Worm (Caenorhabditis elegans): Measurements from ENCODE around the gene rol-3.

rol-3 gene

ce11 chrV:8267275-8267674 is 29.1 kb upstream of the rol-3 start (continued):
- TF ChIP-seq pha-4 (GFP tag; IDR thresholded peaks at IDR 0.05) = no peak
- no peak for TF ChIP-seq pha-4 (tag; optimal IDR thresholded peaks at IDR 0.05)
- no peak for TF ChIP-seq F49E8.2 (tag; optimal IDR thresholded peaks at IDR 0.05; ENCODE audit: borderline replicate concordance)
- TF ChIP-seq sdz-12 (GFP tag; optimal IDR thresholded peaks at IDR 0.05) = no peak
- TF ChIP-seq ctbp-1 (GFP tag; IDR thresholded peaks at IDR 0.05) = no peak
- TF ChIP-seq jun-1 (tag; optimal IDR thresholded peaks at IDR 0.05) = no peak
- no peak for TF ChIP-seq zip-2 (tag; optimal IDR thresholded peaks at IDR 0.05)

- TF ChIP-seq hlh-30 (tag; optimal IDR thresholded peaks at IDR 0.05; ENCODE audit: insufficient read depth) (no peak), unc-62 (GFP tag; optimal IDR thresholded peaks at IDR 0.05 in 1 of 2) (peak in 1 of 2 experiments; percentile 32), unc-62 (tag; optimal IDR thresholded peaks at IDR 0.05) (no peak), nhr-11 (tag; optimal IDR thresholded peaks at IDR 0.05) (no peak)
Observed at ce11 chrV:8266232-8266631, 28.0 kb upstream of the rol-3 start, which contains the start of gene F21F8.5. F21F8.5 (minus strand) TSS chrV:8266332.

ce11 chrV:8263941-8264340 is 25.7 kb upstream of the rol-3 start, which contains the start of gene C16D9.9:
C16D9.9 (plus strand) TSS chrV:8264241.
- TF ChIP-seq ZK546.5 (tag; optimal IDR thresholded peaks at IDR 0.05) (no peak), nhr-42 (GFP tag; IDR thresholded peaks at IDR 0.05) (no peak), egl-43 (GFP tag; IDR thresholded peaks at IDR 0.05) (no peak), D1046.2 (GFP tag; IDR thresholded peaks at IDR 0.05) (no peak), fos-1 (tag; optimal IDR thresholded peaks at IDR 0.05) (no peak), nhr-111 (GFP tag; optimal IDR thresholded peaks at IDR 0.05) (no peak), nhr-10 (tag; optimal IDR thresholded peaks at IDR 0.05) (no peak), zip-2 (tag; optimal IDR thresholded peaks at IDR 0.05) (no peak), mdt-29 (GFP tag; IDR thresholded peaks at IDR 0.05) (no peak), snpc-4 (tag; optimal IDR thresholded peaks at IDR 0.05) (no peak), mes-2 (tag; optimal IDR thresholded peaks at IDR 0.05; ENCODE audit: poor library complexity, severe bottlenecking) (no peak), zfp-2 (tag; optimal IDR thresholded peaks at IDR 0.05) (no peak), lin-1 (GFP tag; IDR thresholded peaks at IDR 0.05) (no peak), daf-16 (GFP tag; optimal IDR thresholded peaks at IDR 0.05) (no peak), daf-16 (tag; optimal IDR thresholded peaks at IDR 0.05) (no peak)

- no peak for TF ChIP-seq ZK546.5 (tag; optimal IDR thresholded peaks at IDR 0.05)
- TF ChIP-seq nhr-11 (tag; optimal IDR thresholded peaks at IDR 0.05) = no peak
- TF ChIP-seq daf-16 (GFP tag; optimal IDR thresholded peaks at IDR 0.05) = no peak
- no peak for TF ChIP-seq daf-16 (tag; optimal IDR thresholded peaks at IDR 0.05)
- no peak for TF ChIP-seq skn-1 (tag; optimal IDR thresholded peaks at IDR 0.05)
- TF ChIP-seq php-3 (GFP tag; IDR thresholded peaks at IDR 0.05) = no peak
- TF ChIP-seq madf-9 (GFP tag; conservative IDR thresholded peaks at IDR 0.05) = no peak
- no peak for TF ChIP-seq ceh-82 (tag; optimal IDR thresholded peaks at IDR 0.05)
- no peak for TF ChIP-seq nhr-25 (tag; optimal IDR thresholded peaks at IDR 0.05; ENCODE audit: borderline replicate concordance, insufficient read depth)
- TF ChIP-seq ceh-44 (GFP tag; IDR thresholded peaks at IDR 0.05) = no peak
- TF ChIP-seq aly-2 (tag; optimal IDR thresholded peaks at IDR 0.05) = no peak
- no peak for TF ChIP-seq tra-1 (GFP tag; IDR thresholded peaks at IDR 0.05)
- TF ChIP-seq spr-1 (tag; optimal IDR thresholded peaks at IDR 0.05) = no peak
- no peak for TF ChIP-seq sdz-12 (GFP tag; optimal IDR thresholded peaks at IDR 0.05)
- no peak for TF ChIP-seq mxl-3 (GFP tag; optimal IDR thresholded peaks at IDR 0.05)
- no peak for TF ChIP-seq daf-19 (GFP tag; conservative IDR thresholded peaks at IDR 0.05)
- no peak for TF ChIP-seq aha-1 (tag)
Observed at ce11 chrV:8263466-8263865, 25.3 kb upstream of the rol-3 start, which contains the start of gene C16D9.8. C16D9.8 (minus strand) TSS chrV:8263566.

Data from whole organism, L4 larva.